Worm (Caenorhabditis elegans) whole organism, L1 larva: ENCODE measurements around the gene mdt-11.
"Not testable (repeated sequence)": the region's sequence is repeated elsewhere in the genome, so short reads cannot be mapped to it uniquely, and the experiment has no call there.

Experiments
- lin-15B ChIP-seq: fragments of 150-350 bp; sonication (generic microtip); optimal IDR thresholded peaks from 3 replicates; lab custom pipeline; 2014; ENCODE audit warnings: missing biosample characterization, missing genetic modification characterization
- nhr-77 ChIP-seq: fragments of 150-350 bp; optimal IDR thresholded peaks from 2 replicates; lab custom pipeline; 2014; ENCODE audit warnings: missing biosample characterization, missing genetic modification characterization
- zip-4 ChIP-seq: fragments of 200-800 bp; sonication (Bioruptor generic); optimal IDR thresholded peaks from 2 replicates; lab custom pipeline; 2018; ENCODE audit warnings: mild to moderate bottlenecking, missing genetic modification characterization, moderate library complexity, missing compliant biosample characterization
- ztf-4 ChIP-seq: fragments of 150-350 bp; optimal IDR thresholded peaks from 2 replicates; lab custom pipeline; 2014; ENCODE audit warnings: missing biosample characterization, missing genetic modification characterization

DNA sequence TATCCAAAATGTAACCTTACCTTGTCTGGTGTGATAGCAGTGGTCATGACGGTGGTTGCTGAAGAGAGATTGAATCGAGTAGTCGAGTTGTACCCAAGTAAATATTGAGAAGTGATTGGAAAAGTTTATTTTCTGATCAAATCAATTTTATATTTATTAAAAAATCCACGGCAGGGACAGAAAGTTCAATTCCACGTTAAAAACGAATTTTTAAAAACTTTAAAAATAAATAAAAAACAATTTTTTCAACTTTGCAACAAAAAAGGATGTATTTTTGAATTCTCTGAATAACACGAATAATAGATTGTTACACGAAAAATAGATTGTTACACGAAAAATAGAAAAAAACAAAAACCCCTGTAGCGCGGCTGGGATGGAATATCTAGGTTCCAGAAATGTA lies 34.7 kb downstream of the mdt-11 start, which contains the start of gene C45G9.9:
- TF ChIP-seq ztf-4 (tag; lab: Kevin White, UChicago); nhr-77 (tag; lab: Kevin White, UChicago); zip-4 (GFP tag; lab: Kevin White, UChicago); lin-15B (tag; lab: Kevin White, UChicago): not testable (repeated sequence)
